Worm (Caenorhabditis elegans) whole organism, L4 larva: ENCODE results near the gene nac-1.

Source experiments
- F10B5.3 ChIP-seq: sonication (generic microtip); optimal IDR thresholded peaks from 2 replicates; lab custom pipeline; 2016; ENCODE audit warnings: mild to moderate bottlenecking, missing genetic modification characterization, missing compliant biosample characterization
- F26F4.8 ChIP-seq: fragments of 200-800 bp; sonication (Bioruptor generic); conservative IDR thresholded peaks from 2 replicates; pipeline ENCODE4 v1.3.6; 2022; ENCODE audit warnings: missing genetic modification characterization, missing compliant biosample characterization
- F37D6.2 ChIP-seq: sonication (generic microtip); optimal IDR thresholded peaks from 2 replicates; lab custom pipeline; 2016; ENCODE audit warnings: mild to moderate bottlenecking, missing genetic modification characterization, missing compliant biosample characterization
- F44E2.7 ChIP-seq: fragments of 200-800 bp; sonication (Bioruptor generic); IDR thresholded peaks from 2 replicates; pipeline ENCODE4 v2.1.2; 2022; ENCODE audit warnings: missing genetic modification characterization, missing compliant biosample characterization
- T20F7.1 ChIP-seq: fragments of 200-800 bp; sonication (Bioruptor generic); optimal IDR thresholded peaks from 2 replicates; lab custom pipeline; 2018; ENCODE audit warnings: mild to moderate bottlenecking, missing genetic modification characterization, missing compliant biosample characterization
- T26A8.4 ChIP-seq: fragments of 200-800 bp; sonication (Bioruptor generic); IDR thresholded peaks from 2 replicates; pipeline ENCODE4 v1.3.6; 2022; ENCODE audit warnings: missing genetic modification characterization, missing compliant biosample characterization
- Y48G9A.11 ChIP-seq: fragments of 200-800 bp; sonication (Bioruptor generic); IDR thresholded peaks from 2 replicates; pipeline ENCODE4 v1.3.6; 2022; ENCODE audit warnings: missing genetic modification reagents, missing genetic modification characterization, missing compliant biosample characterization
- Y75B8A.6 ChIP-seq: fragments of 200-800 bp; sonication (Bioruptor generic); IDR thresholded peaks from 2 replicates; pipeline ENCODE4 v1.3.6; 2022; ENCODE audit warnings: missing genetic modification reagents, missing genetic modification characterization, missing compliant biosample characterization
- ZK337.2 ChIP-seq: fragments of 200-800 bp; sonication (Bioruptor generic); IDR thresholded peaks from 2 replicates; pipeline ENCODE4 v1.3.6; 2022; ENCODE audit warnings: missing genetic modification reagents, missing genetic modification characterization, missing compliant biosample characterization
- ZK546.5 ChIP-seq, 2 experiments: sonication (generic microtip); optimal IDR thresholded peaks; 2 replicates each; lab custom pipeline; 2017; ENCODE audit warnings: missing biosample characterization in 2 of 2, missing genetic modification characterization in 2 of 2
- aha-1 ChIP-seq: fragments of 150-350 bp; peaks from one replicate; lab custom pipeline; 2014; ENCODE audit warnings: missing biosample characterization, missing genetic modification characterization
- attf-4 ChIP-seq: sonication (generic microtip); optimal IDR thresholded peaks from 3 replicates; lab custom pipeline; 2017; ENCODE audit warnings: missing biosample characterization, missing genetic modification characterization
- ceh-20 ChIP-seq: fragments of 200-800 bp; sonication (Bioruptor generic); IDR thresholded peaks from 2 replicates; pipeline ENCODE4 v1.3.6; 2022; ENCODE audit warnings: missing genetic modification reagents, missing genetic modification characterization, missing compliant biosample characterization
- ceh-28 ChIP-seq: fragments of 150-350 bp; optimal IDR thresholded peaks from 2 replicates; lab custom pipeline; 2014; ENCODE audit warnings: missing biosample characterization, missing genetic modification reagents, missing genetic modification characterization
- ceh-62 ChIP-seq: sonication (generic microtip); optimal IDR thresholded peaks from 2 replicates; lab custom pipeline; 2017; ENCODE audit warnings: missing biosample characterization, missing genetic modification characterization
- ceh-82 ChIP-seq: sonication (generic microtip); optimal IDR thresholded peaks from 2 replicates; lab custom pipeline; 2017; ENCODE audit warnings: missing biosample characterization, missing genetic modification characterization
- cey-2 ChIP-seq: sonication (generic microtip); optimal IDR thresholded peaks from 3 replicates; lab custom pipeline; 2017; ENCODE audit warnings: missing genetic modification characterization, mild to moderate bottlenecking, missing compliant biosample characterization, antibody characterized with exemption, borderline replicate concordance; ENCODE audit not compliant: insufficient read depth
- daf-8 ChIP-seq: fragments of 200-800 bp; sonication (Bioruptor generic); IDR thresholded peaks from 2 replicates; pipeline ENCODE4 v1.3.6; 2022; ENCODE audit warnings: missing genetic modification characterization, missing compliant biosample characterization
- dve-1 ChIP-seq: sonication (generic microtip); optimal IDR thresholded peaks from 2 replicates; lab custom pipeline; 2017; ENCODE audit warnings: antibody characterized with exemption, mild to moderate bottlenecking, missing genetic modification characterization, missing compliant biosample characterization; ENCODE audit not compliant: insufficient read depth
- fkh-10 ChIP-seq: fragments of 150-350 bp; optimal IDR thresholded peaks from 2 replicates; lab custom pipeline; 2014; ENCODE audit warnings: missing biosample characterization, missing genetic modification reagents, missing genetic modification characterization
- hlh-11 ChIP-seq: fragments of 200-800 bp; sonication (Bioruptor generic); optimal IDR thresholded peaks from 2 replicates; lab custom pipeline; 2018; ENCODE audit warnings: mild to moderate bottlenecking, missing genetic modification characterization, missing compliant biosample characterization
- hlh-30 ChIP-seq: sonication (generic microtip); optimal IDR thresholded peaks from 2 replicates; lab custom pipeline; 2017; ENCODE audit warnings: antibody characterized with exemption, mild to moderate bottlenecking, missing genetic modification characterization, missing compliant biosample characterization; ENCODE audit not compliant: insufficient read depth
- hmg-1.1 ChIP-seq: fragments of 200-800 bp; sonication (Bioruptor generic); IDR thresholded peaks from 2 replicates; pipeline ENCODE4 v1.3.6; 2022; ENCODE audit warnings: missing genetic modification reagents, missing genetic modification characterization, missing compliant biosample characterization
- lin-1 ChIP-seq: fragments of 200-800 bp; sonication (Bioruptor generic); IDR thresholded peaks from 2 replicates; pipeline ENCODE4 v1.3.6; 2022; ENCODE audit warnings: missing genetic modification reagents, missing genetic modification characterization, missing compliant biosample characterization
- lin-15B ChIP-seq: fragments of 150-350 bp; sonication (generic microtip); optimal IDR thresholded peaks from 3 replicates; lab custom pipeline; 2014; ENCODE audit warnings: missing biosample characterization, missing genetic modification characterization
- lir-3 ChIP-seq: sonication (generic microtip); optimal IDR thresholded peaks from 2 replicates; lab custom pipeline; 2016; ENCODE audit warnings: mild to moderate bottlenecking, missing genetic modification characterization, missing compliant biosample characterization
- madf-9 ChIP-seq: fragments of 200-800 bp; sonication (Bioruptor generic); conservative IDR thresholded peaks from 2 replicates; pipeline ENCODE4 v1.3.6; 2022; ENCODE audit warnings: missing genetic modification reagents, missing genetic modification characterization, missing compliant biosample characterization
- mdl-1 ChIP-seq, 2 experiments: fragments of 150-350 bp in 1 of 2; sonication (generic microtip) in 1 of 2; optimal IDR thresholded peaks; 2 replicates each; lab custom pipeline; 2014 to 2017; ENCODE audit warnings: missing biosample characterization in 2 of 2, missing genetic modification characterization in 2 of 2
- mep-1 ChIP-seq: fragments of 150-350 bp; sonication (generic microtip); optimal IDR thresholded peaks from 3 replicates; lab custom pipeline; 2014; ENCODE audit warnings: missing biosample characterization, missing genetic modification characterization
- mxl-2 ChIP-seq: fragments of 200-800 bp; sonication (Bioruptor generic); conservative IDR thresholded peaks from 2 replicates; pipeline ENCODE4 v1.3.6; 2022; ENCODE audit warnings: missing genetic modification reagents, missing genetic modification characterization, missing compliant biosample characterization
- mxl-3 ChIP-seq: fragments of 200-800 bp; sonication (Bioruptor generic); optimal IDR thresholded peaks from 2 replicates; lab custom pipeline; 2018; ENCODE audit warnings: mild to moderate bottlenecking, missing genetic modification characterization, missing compliant biosample characterization
- nhr-237 ChIP-seq: sonication (generic microtip); optimal IDR thresholded peaks from 2 replicates; lab custom pipeline; 2017; ENCODE audit warnings: missing biosample characterization, missing genetic modification characterization
- nhr-28 ChIP-seq: fragments of 150-350 bp; optimal IDR thresholded peaks from 2 replicates; lab custom pipeline; 2014; ENCODE audit warnings: missing biosample characterization, missing genetic modification characterization
- nhr-77 ChIP-seq: fragments of 150-350 bp; optimal IDR thresholded peaks from 2 replicates; lab custom pipeline; 2014; ENCODE audit warnings: missing biosample characterization, missing genetic modification characterization
- pha-4 ChIP-seq, 2 experiments: fragments of 150-350 bp in 1 of 2; fragments of 200-800 bp in 1 of 2; sonication (Bioruptor generic) in 1 of 2; IDR thresholded peaks in 1 of 2; optimal IDR thresholded peaks in 1 of 2; 2 replicates each; pipeline versions ENCODE4 v1.3.6 to Lab custom; 2014 to 2022; ENCODE audit warnings: missing genetic modification characterization in 2 of 2, missing genetic modification reagents in 2 of 2, missing biosample characterization in 1 of 2, missing compliant biosample characterization in 1 of 2
- php-3 ChIP-seq: fragments of 200-800 bp; sonication (Bioruptor generic); IDR thresholded peaks from 2 replicates; pipeline ENCODE4 v1.3.6; 2022; ENCODE audit warnings: missing genetic modification reagents, missing genetic modification characterization, missing compliant biosample characterization
- pqm-1 ChIP-seq: sonication (generic microtip); optimal IDR thresholded peaks from 2 replicates; lab custom pipeline; 2017; ENCODE audit warnings: missing biosample characterization, missing genetic modification characterization
- saeg-2 ChIP-seq: fragments of 200-800 bp; sonication (Bioruptor generic); IDR thresholded peaks from 2 replicates; pipeline ENCODE4 v1.3.6; 2022; ENCODE audit warnings: missing genetic modification reagents, missing genetic modification characterization, missing compliant biosample characterization
- sdz-12 ChIP-seq: fragments of 200-800 bp; sonication (Bioruptor generic); optimal IDR thresholded peaks from 2 replicates; lab custom pipeline; 2018; ENCODE audit warnings: mild to moderate bottlenecking, missing genetic modification characterization, missing compliant biosample characterization
- skn-1 ChIP-seq: fragments of 150-350 bp; optimal IDR thresholded peaks from 2 replicates; lab custom pipeline; 2014; ENCODE audit warnings: missing biosample characterization, missing genetic modification characterization
- snpc-1.2 ChIP-seq: fragments of 200-800 bp; sonication (Bioruptor generic); IDR thresholded peaks from 2 replicates; pipeline ENCODE4 v1.3.6; 2022; ENCODE audit warnings: missing genetic modification reagents, missing genetic modification characterization, missing compliant biosample characterization
- snpc-4 ChIP-seq: fragments of 150-350 bp; optimal IDR thresholded peaks from 2 replicates; lab custom pipeline; 2014; ENCODE audit warnings: missing biosample characterization, missing genetic modification characterization
- spr-1 ChIP-seq: sonication (generic microtip); optimal IDR thresholded peaks from 2 replicates; lab custom pipeline; 2016; ENCODE audit warnings: mild to moderate bottlenecking, missing genetic modification characterization, missing compliant biosample characterization
- tra-1 ChIP-seq: fragments of 200-800 bp; sonication (Bioruptor generic); IDR thresholded peaks from 2 replicates; pipeline ENCODE4 v1.3.6; 2022; ENCODE audit warnings: missing genetic modification reagents, missing genetic modification characterization, missing compliant biosample characterization
- unc-62 ChIP-seq, 3 experiments: fragments of 150-350 bp in 1 of 3; sonication (generic microtip); optimal IDR thresholded peaks in 2 of 3; peaks in 1 of 3; 1 replicate in 1 of 3; 2 replicates in 2 of 3; lab custom pipeline; 2014 to 2017; ENCODE audit warnings: missing biosample characterization in 3 of 3, missing genetic modification characterization in 3 of 3, missing genetic modification reagents in 3 of 3, missing genotype in 1 of 3
- zfp-3 ChIP-seq: fragments of 200-800 bp; sonication (Bioruptor generic); conservative IDR thresholded peaks from 2 replicates; pipeline ENCODE4 v1.3.6; 2022; ENCODE audit warnings: missing genetic modification reagents, missing genetic modification characterization, missing compliant biosample characterization
- zip-2 ChIP-seq: fragments of 150-350 bp; optimal IDR thresholded peaks from 2 replicates; lab custom pipeline; 2014; ENCODE audit warnings: missing biosample characterization, missing genetic modification characterization

Gene nac-1

DNA sequence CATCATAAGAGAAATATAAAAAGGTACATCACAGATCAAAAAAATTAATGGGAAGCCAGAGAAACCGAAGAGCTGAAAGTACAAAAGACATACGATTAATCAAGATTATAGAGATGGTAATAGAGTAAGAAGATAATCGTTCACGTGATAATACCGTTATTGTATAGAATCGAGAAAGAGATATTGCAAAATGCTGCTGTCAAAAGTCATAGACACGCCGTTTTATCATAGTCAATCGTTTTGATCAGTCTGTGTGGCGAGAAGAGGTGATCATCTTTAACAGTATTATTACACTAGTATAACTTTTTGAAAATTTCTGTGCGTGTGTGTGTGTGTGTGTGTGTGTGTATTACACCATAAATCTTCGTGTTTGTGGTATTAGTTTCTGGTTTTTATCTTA is 565 bp upstream of the nac-1 start:
- TF ChIP-seq F10B5.3 (tag; lab: Kevin White, UChicago) (no peak), sdz-12 (GFP tag; lab: Kevin White, UChicago) (no peak), Y48G9A.11 (GFP tag; lab: Robert Waterston, UW) (no peak), unc-62 (GFP tag; optimal IDR thresholded peaks at IDR 0.05 in 1 of 2; lab: Kevin White, UChicago) (peak in 1 of 2 experiments; percentile 97), unc-62 (tag; optimal IDR thresholded peaks at IDR 0.05; lab: Kevin White, UChicago) (no peak), attf-4 (tag; lab: Kevin White, UChicago) (no peak), nhr-77 (tag; lab: Kevin White, UChicago) (no peak), hlh-30 (tag; lab: Kevin White, UChicago) (peak; percentile 31), spr-1 (no peak), madf-9 (GFP tag; lab: Robert Waterston, UW) (no peak), nhr-237 (tag; lab: Kevin White, UChicago) (no peak), mep-1 (peak; percentile 35), Y75B8A.6 (GFP tag; lab: Robert Waterston, UW) (no peak), ceh-82 (no peak), hlh-11 (peak; percentile 27), snpc-1.2 (GFP tag; lab: Robert Waterston, UW) (no peak), snpc-4 (tag; lab: Kevin White, UChicago) (no peak), pha-4 (GFP tag; IDR thresholded peaks at IDR 0.05; lab: Robert Waterston, UW) (no peak), pha-4 (tag; optimal IDR thresholded peaks at IDR 0.05; lab: Kevin White, UChicago) (no peak), php-3 (GFP tag; lab: Robert Waterston, UW) (no peak), tra-1 (GFP tag; lab: Robert Waterston, UW) (peak; percentile 62; the same call in 1 of the 2 replicates), nhr-28 (peak; percentile 69), T26A8.4 (GFP tag; lab: Robert Waterston, UW) (no peak), F44E2.7 (GFP tag; lab: Robert Waterston, UW) (no peak), mdl-1 (tag; optimal IDR thresholded peaks at IDR 0.05; lab: Kevin White, UChicago) (peak in 1 of 2 experiments; percentile 58), daf-8 (no peak), skn-1 (no peak), pqm-1 (tag; lab: Kevin White, UChicago) (no peak), aha-1 (peak; percentile 33), F26F4.8 (GFP tag; lab: Robert Waterston, UW) (no peak), saeg-2 (GFP tag; lab: Robert Waterston, UW) (no peak), ceh-20 (GFP tag; lab: Robert Waterston, UW) (0 out of 2 replicates have a peak, but pooled peaks have one; percentile 38), T20F7.1 (GFP tag; lab: Kevin White, UChicago) (no peak), F37D6.2 (no peak), hmg-1.1 (GFP tag; lab: Robert Waterston, UW) (no peak), mxl-3 (GFP tag; lab: Kevin White, UChicago) (peak; percentile 23)

DNA sequence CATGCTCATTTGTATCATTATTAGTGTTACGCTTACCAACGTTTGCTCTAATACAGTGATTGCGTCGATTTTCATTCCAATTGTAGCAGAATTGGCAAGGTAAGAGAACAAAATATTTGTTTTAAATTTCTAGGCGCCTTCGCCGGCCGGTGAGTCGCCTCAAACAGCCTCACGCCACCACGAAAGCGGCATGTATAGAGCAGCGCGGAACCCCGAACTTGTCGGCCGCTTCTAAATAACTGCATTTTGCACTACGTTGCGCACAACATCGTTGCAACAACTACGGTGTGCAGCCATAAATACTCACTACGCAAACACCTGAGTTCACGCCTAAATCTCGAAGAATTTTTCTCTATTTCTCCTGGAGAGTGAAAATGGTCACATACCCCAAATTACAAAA is 2.2 kb downstream of the nac-1 start:
- TF ChIP-seq lin-15B (no peak), ZK546.5 (tag; optimal IDR thresholded peaks at IDR 0.05; lab: Kevin White, UChicago) (no peak), ZK337.2 (no peak), ceh-62 (tag; lab: Kevin White, UChicago) (no peak), fkh-10 (GFP tag; lab: Kevin White, UChicago) (no peak), zip-2 (tag; lab: Kevin White, UChicago) (no peak), lin-1 (GFP tag; lab: Robert Waterston, UW) (no peak), ceh-28 (no peak), snpc-1.2 (GFP tag; lab: Robert Waterston, UW) (0 out of 2 replicates have a peak, but pooled peaks have one; percentile 31), lir-3 (tag; lab: Kevin White, UChicago) (no peak), nhr-77 (tag; lab: Kevin White, UChicago) (no peak), Y75B8A.6 (GFP tag; lab: Robert Waterston, UW) (no peak), aha-1 (peak; percentile 59), mxl-2 (GFP tag; lab: Robert Waterston, UW) (no peak), zfp-3 (no peak), cey-2 (tag; lab: Kevin White, UChicago) (no peak), dve-1 (tag; lab: Kevin White, UChicago) (no peak)
- TF ChIP-seq, all 104 proteins: peak for 2
